Worm (Caenorhabditis elegans): ENCODE results near the gene pipp-4P.

DNA sequence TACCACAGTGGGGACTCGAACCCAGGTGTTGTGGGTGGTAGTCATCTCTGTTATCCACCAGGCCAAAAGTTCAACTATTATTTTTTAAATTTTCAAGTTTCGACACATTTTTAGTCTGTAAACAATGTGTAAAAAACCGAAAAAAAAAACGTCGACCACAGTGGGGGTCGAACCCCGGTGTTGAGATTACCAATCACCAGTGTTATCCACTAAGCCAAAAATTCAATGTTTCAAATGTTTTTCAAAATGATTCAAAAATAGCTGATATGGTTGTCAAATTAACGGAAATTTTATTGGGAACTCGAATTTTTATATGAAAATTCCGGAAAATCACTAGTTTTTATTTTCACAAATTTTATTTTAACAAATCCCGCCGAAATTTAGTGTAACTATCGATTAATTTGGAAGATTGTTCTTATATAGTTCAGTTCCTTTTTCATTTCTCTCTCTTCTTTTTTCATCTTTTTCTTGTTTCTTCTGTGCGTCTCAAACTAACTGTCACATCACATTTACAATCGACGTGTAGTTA lies 54.1 kb downstream of the pipp-4P start:
- no peak for TF ChIP-seq him-1 (tag; optimal IDR thresholded peaks at IDR 0.05)
- TF ChIP-seq dao-5 (tag; optimal IDR thresholded peaks at IDR 0.05): no peak

Data from whole organism, L4/young adult.